Fruit fly (Drosophila melanogaster) whole organism, embryonic: ENCODE measurements around the gene Glt.

Source experiments
- ATbp ChIP-seq: fragments of 200-800 bp; sonication (Bioruptor generic); optimal IDR thresholded peaks from 2 replicates; lab custom pipeline; 2017; ENCODE audit warnings: missing biosample characterization, mild to moderate bottlenecking, missing genetic modification characterization, missing genetic modification reagents
- CG11093 ChIP-seq: fragments of 200-800 bp; sonication (Bioruptor generic); IDR thresholded peaks from 3 replicates; pipeline ENCODE4 v1.3.6; 2022; ENCODE audit warnings: missing biosample characterization, missing genetic modification characterization
- CG11695 ChIP-seq: fragments of 200-800 bp; sonication (Bioruptor generic); IDR thresholded peaks from 3 replicates; pipeline ENCODE4 v1.3.6; 2022; ENCODE audit warnings: missing biosample characterization, missing genetic modification characterization
- CG12071 ChIP-seq: fragments of 200-800 bp; sonication (Bioruptor generic); optimal IDR thresholded peaks from 3 replicates; lab custom pipeline; 2018; ENCODE audit warnings: missing biosample characterization, mild to moderate bottlenecking, missing genetic modification characterization
- CG12769 ChIP-seq: fragments of 200-800 bp; sonication (Bioruptor generic); optimal IDR thresholded peaks from 2 replicates; lab custom pipeline; 2019; ENCODE audit warnings: missing biosample characterization, mild to moderate bottlenecking, missing genetic modification characterization, moderate library complexity
- CG14710 ChIP-seq: fragments of 200-800 bp; sonication (Bioruptor generic); optimal IDR thresholded peaks from 3 replicates; lab custom pipeline; 2019; ENCODE audit warnings: missing biosample characterization, mild to moderate bottlenecking, missing genetic modification characterization, moderate library complexity
- CG15011 ChIP-seq: fragments of 200-800 bp; sonication (Bioruptor generic); optimal IDR thresholded peaks from 3 replicates; lab custom pipeline; 2018; ENCODE audit warnings: missing biosample characterization, mild to moderate bottlenecking, missing genetic modification characterization
- CG15514 ChIP-seq: fragments of 200-800 bp; sonication (Bioruptor generic); optimal IDR thresholded peaks from 3 replicates; lab custom pipeline; 2017; ENCODE audit warnings: missing biosample characterization, missing genetic modification characterization, mild to moderate bottlenecking, moderate library complexity, missing genetic modification reagents
- CG2199 ChIP-seq: fragments of 200-800 bp; sonication (Bioruptor generic); IDR thresholded peaks from 3 replicates; pipeline ENCODE4 v1.3.6; 2022; ENCODE audit warnings: missing biosample characterization, missing genetic modification characterization
- CG2712 ChIP-seq: fragments of 200-800 bp; optimal IDR thresholded peaks from 3 replicates; lab custom pipeline; 2019; ENCODE audit warnings: missing biosample characterization, mild to moderate bottlenecking, missing genetic modification characterization, moderate library complexity
- CG32772 ChIP-seq: fragments of 200-800 bp; sonication (Bioruptor generic); IDR thresholded peaks from 2 replicates; pipeline ENCODE4 v1.3.6; 2022; ENCODE audit warnings: missing biosample characterization, missing genetic modification characterization
- CG43689 ChIP-seq: fragments of 200-800 bp; sonication (Bioruptor generic); IDR thresholded peaks from 2 replicates; pipeline ENCODE4 v1.3.6; 2022; ENCODE audit warnings: missing biosample characterization, missing genetic modification characterization
- CG5953 ChIP-seq: fragments of 200-800 bp; sonication (Bioruptor generic); IDR thresholded peaks from 2 replicates; pipeline ENCODE4 v1.3.6; 2022; ENCODE audit warnings: missing biosample characterization, missing genetic modification characterization
- CG6683 ChIP-seq: fragments of 200-800 bp; sonication (Bioruptor generic); optimal IDR thresholded peaks from 2 replicates; lab custom pipeline; 2017; ENCODE audit warnings: missing biosample characterization, mild to moderate bottlenecking, missing genetic modification characterization, missing genetic modification reagents
- CG8359 ChIP-seq: fragments of 200-800 bp; sonication (Bioruptor generic); optimal IDR thresholded peaks from 2 replicates; lab custom pipeline; 2017; ENCODE audit warnings: missing biosample characterization, mild to moderate bottlenecking, missing genetic modification characterization, borderline replicate concordance
- CG9817 ChIP-seq: fragments of 200-800 bp; sonication (Bioruptor generic); optimal IDR thresholded peaks from 2 replicates; lab custom pipeline; 2018; ENCODE audit warnings: missing biosample characterization, mild to moderate bottlenecking, missing genetic modification characterization, moderate library complexity
- CG9932 ChIP-seq: fragments of 200-800 bp; sonication (Bioruptor generic); IDR thresholded peaks from 2 replicates; pipeline ENCODE4 v1.3.6; 2022; ENCODE audit warnings: missing biosample characterization, missing genetic modification characterization
- CrebB ChIP-seq: fragments of 200-800 bp; sonication (Bioruptor generic); optimal IDR thresholded peaks from 3 replicates; lab custom pipeline; 2018; ENCODE audit warnings: missing biosample characterization, mild to moderate bottlenecking, missing genetic modification characterization
- Dip2 ChIP-seq: fragments of 200-800 bp; sonication (Bioruptor generic); IDR thresholded peaks from 2 replicates; pipeline ENCODE4 v1.3.6; 2022; ENCODE audit warnings: missing biosample characterization, missing genetic modification characterization
- E2f2 ChIP-seq: fragments of 200-800 bp; sonication (Bioruptor generic); IDR thresholded peaks from 2 replicates; pipeline ENCODE4 v1.3.6; 2022; ENCODE audit warnings: missing biosample characterization, missing genetic modification characterization
- HLHmδ ChIP-seq: fragments of 200-800 bp; sonication (Bioruptor generic); optimal IDR thresholded peaks from 2 replicates; lab custom pipeline; 2018; ENCODE audit warnings: missing biosample characterization, mild to moderate bottlenecking, missing genetic modification characterization, moderate library complexity
- Hey ChIP-seq: fragments of 200-800 bp; sonication (Bioruptor generic); optimal IDR thresholded peaks from 3 replicates; lab custom pipeline; 2018; ENCODE audit warnings: missing biosample characterization, mild to moderate bottlenecking, missing genetic modification characterization
- Med ChIP-seq: fragments of 200-800 bp; sonication (Bioruptor generic); peaks from one replicate; lab custom pipeline; 2016; ENCODE audit warnings: missing biosample characterization, missing genetic modification characterization, mild to moderate bottlenecking, inconsistent platforms, moderate library complexity
- Mes4 ChIP-seq: fragments of 200-800 bp; sonication (Bioruptor generic); optimal IDR thresholded peaks from 2 replicates; lab custom pipeline; 2016; ENCODE audit warnings: missing biosample characterization, missing genetic modification characterization
- Mrtf ChIP-seq: fragments of 200-800 bp; sonication (Bioruptor generic); IDR thresholded peaks from 3 replicates; pipeline ENCODE4 v1.3.6; 2022; ENCODE audit warnings: missing biosample characterization, missing genetic modification characterization
- NfI ChIP-seq: fragments of 200-800 bp; sonication (Bioruptor generic); optimal IDR thresholded peaks from 3 replicates; lab custom pipeline; 2018; ENCODE audit warnings: missing biosample characterization, mild to moderate bottlenecking, missing genetic modification characterization, moderate library complexity
- Oaz ChIP-seq: fragments of 200-800 bp; sonication (Bioruptor generic); IDR thresholded peaks from 2 replicates; pipeline ENCODE4 v1.3.6; 2022; ENCODE audit warnings: missing biosample characterization, missing genetic modification characterization
- PHDP ChIP-seq: fragments of 200-800 bp; sonication (Bioruptor generic); optimal IDR thresholded peaks from 3 replicates; lab custom pipeline; 2018; ENCODE audit warnings: missing biosample characterization, mild to moderate bottlenecking, missing genetic modification characterization, moderate library complexity
- abd-A ChIP-seq: fragments of 200-800 bp; sonication (Bioruptor generic); optimal IDR thresholded peaks from 3 replicates; lab custom pipeline; 2019; ENCODE audit warnings: missing biosample characterization, mild to moderate bottlenecking, missing genetic modification characterization, moderate library complexity
- caup ChIP-seq: fragments of 200-800 bp; sonication (Bioruptor generic); optimal IDR thresholded peaks from 3 replicates; lab custom pipeline; 2017; ENCODE audit warnings: missing biosample characterization, mild to moderate bottlenecking, missing genetic modification characterization, moderate library complexity; ENCODE audit not compliant: severe bottlenecking
- chm ChIP-seq: fragments of 200-800 bp; sonication (Bioruptor generic); IDR thresholded peaks from 2 replicates; pipeline ENCODE4 v1.3.6; 2022; ENCODE audit warnings: missing biosample characterization, missing genetic modification characterization
- eve ChIP-seq, 2 experiments: fragments of >200 bp; optimal IDR thresholded peaks; 2 replicates each; lab custom pipeline; 2017; ENCODE audit warnings: missing biosample characterization in 2 of 2, missing genetic modification characterization in 2 of 2
- exex ChIP-seq: fragments of 200-800 bp; sonication (Bioruptor generic); optimal IDR thresholded peaks from 4 replicates; lab custom pipeline; 2018; ENCODE audit warnings: missing biosample characterization, mild to moderate bottlenecking, missing genetic modification characterization, moderate library complexity
- fd3F ChIP-seq: fragments of 200-800 bp; sonication (Bioruptor generic); optimal IDR thresholded peaks from 2 replicates; lab custom pipeline; 2018; ENCODE audit warnings: missing biosample characterization, mild to moderate bottlenecking, missing genetic modification characterization, moderate library complexity
- fd64A ChIP-seq: fragments of 200-800 bp; sonication (Bioruptor generic); optimal IDR thresholded peaks from 3 replicates; lab custom pipeline; 2018; ENCODE audit warnings: missing biosample characterization, mild to moderate bottlenecking, missing genetic modification characterization
- hbn ChIP-seq: fragments of 200-800 bp; sonication (Bioruptor generic); IDR thresholded peaks from 2 replicates; pipeline ENCODE4 v1.3.6; 2022; ENCODE audit warnings: missing biosample characterization, missing genetic modification characterization; ENCODE audit not compliant: partially characterized antibody
- nmo ChIP-seq: fragments of 200-800 bp; sonication (Bioruptor generic); optimal IDR thresholded peaks from 2 replicates; lab custom pipeline; 2018; ENCODE audit warnings: missing biosample characterization, mild to moderate bottlenecking, missing genetic modification characterization, moderate library complexity
- prd ChIP-seq, 3 experiments: fragments of >200 bp in 2 of 3; fragments of 200-800 bp in 1 of 3; sonication (Bioruptor generic) in 1 of 3; optimal IDR thresholded peaks in 2 of 3; IDR thresholded peaks in 1 of 3; 2 replicates in 2 of 3; 3 replicates in 1 of 3; pipeline versions ENCODE4 v1.3.6 to Lab custom; 2017 to 2022; ENCODE audit warnings: missing biosample characterization in 1 of 3, missing genetic modification characterization in 1 of 3
- row ChIP-seq: fragments of 200-800 bp; sonication (Bioruptor generic); IDR thresholded peaks from 3 replicates; pipeline ENCODE4 v1.3.6; 2022; ENCODE audit warnings: missing biosample characterization, missing genetic modification characterization
- schlank ChIP-seq: fragments of 200-800 bp; sonication (Bioruptor generic); optimal IDR thresholded peaks from 2 replicates; lab custom pipeline; 2018; ENCODE audit warnings: missing biosample characterization, mild to moderate bottlenecking, missing genetic modification characterization
- sens ChIP-seq: fragments of 200-800 bp; sonication (Bioruptor generic); peaks from one replicate; lab custom pipeline; 2016; ENCODE audit warnings: missing biosample characterization, missing genetic modification characterization
- slp2 ChIP-seq: fragments of 200-800 bp; sonication (Bioruptor generic); optimal IDR thresholded peaks from 2 replicates; lab custom pipeline; 2016; ENCODE audit warnings: missing biosample characterization, missing genetic modification characterization
- sob ChIP-seq: fragments of 200-800 bp; sonication (Bioruptor generic); IDR thresholded peaks from 2 replicates; pipeline ENCODE4 v1.3.6; 2022; ENCODE audit warnings: missing biosample characterization, missing genetic modification characterization
- stc ChIP-seq: fragments of 200-800 bp; sonication (Bioruptor generic); IDR thresholded peaks from 2 replicates; pipeline ENCODE4 v1.3.6; 2022; ENCODE audit warnings: missing biosample characterization, missing genetic modification characterization
- tap ChIP-seq: fragments of 200-800 bp; optimal IDR thresholded peaks from 3 replicates; lab custom pipeline; 2019; ENCODE audit warnings: missing biosample characterization, mild to moderate bottlenecking, missing genetic modification characterization, moderate library complexity
- trem ChIP-seq: fragments of 200-800 bp; optimal IDR thresholded peaks from 3 replicates; lab custom pipeline; 2019; ENCODE audit warnings: missing biosample characterization, mild to moderate bottlenecking, missing genetic modification characterization, moderate library complexity
- twi ChIP-seq: fragments of 200-800 bp; optimal IDR thresholded peaks from 2 replicates; lab custom pipeline; 2019; ENCODE audit warnings: missing biosample characterization, mild to moderate bottlenecking, missing genetic modification characterization, moderate library complexity
- wdn ChIP-seq: fragments of 200-800 bp; sonication (Bioruptor generic); IDR thresholded peaks from 2 replicates; pipeline ENCODE4 v1.3.6; 2022; ENCODE audit warnings: missing biosample characterization, missing genetic modification characterization
- zfh1 ChIP-seq: fragments of 200-800 bp; sonication (Bioruptor generic); IDR thresholded peaks from 3 replicates; pipeline ENCODE4 v1.3.6; 2022; ENCODE audit warnings: missing biosample characterization, missing genetic modification characterization

Gene Glt

dm6 chr2L:8694250-8694704 is 21.8 kb downstream of the Glt start (continued):
- TF ChIP-seq chm (GFP tag; lab: Robert Waterston, UW) (peak; percentile 63; the same call in 1 of the 2 replicates), CG15011 (GFP tag; lab: Kevin White, UChicago) (peak; percentile 10), fd64A (GFP tag; lab: Kevin White, UChicago) (peak; percentile 34), stc (GFP tag; lab: Robert Waterston, UW) (no peak), sens (GFP tag; lab: Kevin White, UChicago) (peak; percentile 73), HLHmδ (GFP tag; lab: Kevin White, UChicago) (no peak), ATbp (GFP tag; lab: Kevin White, UChicago) (peak; percentile 30), Med (GFP tag; lab: Kevin White, UChicago) (peak; percentile 80), Mes4 (GFP tag; lab: Kevin White, UChicago) (no peak), CG11093 (no peak), slp2 (no peak), CG2199 (GFP tag; lab: Robert Waterston, UW) (peak; percentile 92; the same call in 2 of the 3 replicates), tap (tag; lab: Kevin White, UChicago) (peak; percentile 48), exex (peak; percentile 98), E2f2 (no peak), CG15514 (GFP tag; lab: Kevin White, UChicago) (peak; percentile 42), CG43689 (GFP tag; lab: Robert Waterston, UW) (no peak), fd3F (GFP tag; lab: Kevin White, UChicago) (no peak), CG12769 (tag; lab: Kevin White, UChicago) (peak; percentile 0), zfh1 (GFP tag; lab: Robert Waterston, UW) (0 out of 3 replicates have a peak, but pooled peaks have one; percentile 45), NfI (GFP tag; lab: Kevin White, UChicago) (peak; percentile 11), CG32772 (GFP tag; lab: Robert Waterston, UW) (0 out of 2 replicates have a peak, but pooled peaks have one; percentile 13), hbn (GFP tag; lab: Robert Waterston, UW) (no peak), PHDP (tag; lab: Kevin White, UChicago) (peak; percentile 18), Dip2 (GFP tag; lab: Robert Waterston, UW) (no peak), twi (tag; lab: Kevin White, UChicago) (peak; percentile 3), CG9932 (peak; percentile 45; the same call in 1 of the 2 replicates), Hey (tag; lab: Kevin White, UChicago) (peak; percentile 89), CG6683 (GFP tag; lab: Kevin White, UChicago) (no peak), prd (optimal IDR thresholded peaks at IDR 0.05; lab: Kevin White, UChicago) (no peak), prd (GFP tag; IDR thresholded peaks at IDR 0.05; lab: Robert Waterston, UW) (no peak), Oaz (GFP tag; lab: Robert Waterston, UW) (no peak), eve (GFP tag; optimal IDR thresholded peaks at IDR 0.05; lab: Kevin White, UChicago) (no peak), CG2712 (no peak), caup (peak; percentile 59), trem (tag; lab: Kevin White, UChicago) (no peak), wdn (0 out of 2 replicates have a peak, but pooled peaks have one; percentile 23), CG14710 (tag; lab: Kevin White, UChicago) (no peak), row (GFP tag; lab: Robert Waterston, UW) (peak; percentile 10; the same call in 1 of the 3 replicates), CG12071 (GFP tag; lab: Kevin White, UChicago) (peak; percentile 19), CG8359 (peak; percentile 23), CG11695 (no peak), nmo (GFP tag; lab: Kevin White, UChicago) (no peak), CrebB (tag; lab: Kevin White, UChicago) (peak; percentile 55), schlank (tag; lab: Kevin White, UChicago) (peak; percentile 34), abd-A (tag; lab: Kevin White, UChicago) (peak; percentile 60), CG9817 (tag; lab: Kevin White, UChicago) (peak; percentile 22), sob (GFP tag; lab: Robert Waterston, UW) (peak; percentile 37; the same call in 1 of the 2 replicates), Mrtf (no peak), CG5953 (GFP tag; lab: Robert Waterston, UW) (0 out of 2 replicates have a peak, but pooled peaks have one; percentile 11)
